Worm (Caenorhabditis elegans) whole organism, midembryonic: Measurements from ENCODE around the gene F26D2.13.

ENCODE experiments used
- T22C8.4 ChIP-seq: fragments of 200-800 bp; sonication (Bioruptor generic); IDR thresholded peaks from 2 replicates; pipeline ENCODE4 v1.3.6; 2022; ENCODE audit warnings: missing genetic modification characterization, missing compliant biosample characterization
- ref-1 ChIP-seq: fragments of 200-800 bp; sonication (Bioruptor generic); conservative IDR thresholded peaks from 2 replicates; pipeline ENCODE4 v1.3.6; 2022; ENCODE audit warnings: missing genetic modification reagents, missing genetic modification characterization, missing compliant biosample characterization
- ztf-23 ChIP-seq: fragments of 200-800 bp; sonication (Bioruptor generic); IDR thresholded peaks from 2 replicates; pipeline ENCODE4 v1.3.6; 2022; ENCODE audit warnings: missing genetic modification reagents, missing genetic modification characterization, missing compliant biosample characterization

DNA sequence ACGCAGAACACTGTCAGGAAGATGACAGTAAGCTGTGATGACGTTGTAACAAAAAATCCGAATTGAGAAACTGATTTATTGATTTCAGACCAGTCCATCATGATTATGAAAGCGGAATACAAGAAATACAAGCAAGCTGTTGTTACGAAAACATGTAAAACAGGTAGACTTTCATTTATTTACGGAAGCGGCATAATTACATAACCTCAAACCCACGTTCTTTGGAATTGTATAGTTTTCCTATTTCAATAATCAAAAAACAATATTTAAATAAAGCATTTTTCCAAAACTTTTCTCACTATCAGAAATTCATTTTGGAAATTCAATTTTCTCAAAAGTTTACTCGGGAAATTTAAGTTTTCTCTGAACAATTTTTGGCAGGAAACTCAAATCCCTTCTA lies 23.3 kb upstream of the F26D2.13 start, which contains the start of gene str-15:
- TF ChIP-seq ztf-23 (GFP tag; lab: Robert Waterston, UW), result no peak
- no peak for TF ChIP-seq T22C8.4 (GFP tag; lab: Robert Waterston, UW)
- TF ChIP-seq ref-1 (GFP tag; lab: Robert Waterston, UW), result no peak
